Worm (Caenorhabditis elegans) whole organism, L3 larva: Measurements from ENCODE around the gene srab-24.

Source experiments
- ama-1 ChIP-seq: fragments of 150-350 bp; optimal IDR thresholded peaks from 2 replicates; lab custom pipeline; 2018
- elt-3 ChIP-seq, 3 experiments: fragments of 150-350 bp in 1 of 3; sonication (generic microtip) in 2 of 3; optimal IDR thresholded peaks; 2 replicates in 2 of 3; 4 replicates in 1 of 3; lab custom pipeline; 2014 to 2017; ENCODE audit warnings: missing biosample characterization in 3 of 3, missing genetic modification characterization in 3 of 3
- hmg-11 ChIP-seq: sonication (generic microtip); optimal IDR thresholded peaks from 2 replicates; lab custom pipeline; 2016; ENCODE audit warnings: missing genetic modification characterization, missing compliant biosample characterization
- lin-39 ChIP-seq: fragments of 150-350 bp; optimal IDR thresholded peaks from 2 replicates; lab custom pipeline; 2018; ENCODE audit warnings: missing biosample characterization, missing genetic modification reagents, missing genetic modification characterization
- nfya-1 ChIP-seq: sonication (generic microtip); optimal IDR thresholded peaks from 2 replicates; lab custom pipeline; 2017; ENCODE audit warnings: missing genetic modification characterization, mild to moderate bottlenecking, missing compliant biosample characterization, antibody characterized with exemption, moderate library complexity; ENCODE audit not compliant: insufficient read depth
- nhr-11 ChIP-seq: fragments of 150-350 bp; optimal IDR thresholded peaks from 2 replicates; lab custom pipeline; 2014; ENCODE audit warnings: missing biosample characterization, missing genetic modification characterization
- nhr-12 ChIP-seq: fragments of 150-350 bp; optimal IDR thresholded peaks from 2 replicates; lab custom pipeline; 2014; ENCODE audit warnings: missing biosample characterization, missing genetic modification characterization
- nhr-23 ChIP-seq: fragments of 150-350 bp; optimal IDR thresholded peaks from 2 replicates; lab custom pipeline; 2014; ENCODE audit warnings: missing biosample characterization, missing genetic modification reagents, missing genetic modification characterization
- nhr-43 ChIP-seq: sonication (generic microtip); optimal IDR thresholded peaks from 2 replicates; lab custom pipeline; 2016; ENCODE audit warnings: mild to moderate bottlenecking, missing genetic modification characterization, missing compliant biosample characterization; ENCODE audit not compliant: poor library complexity, severe bottlenecking
- tbx-2 ChIP-seq: sonication (generic microtip); optimal IDR thresholded peaks from 2 replicates; lab custom pipeline; 2016; ENCODE audit warnings: mild to moderate bottlenecking, missing genetic modification characterization, missing compliant biosample characterization
- unc-62 ChIP-seq: fragments of 150-350 bp; sonication (generic microtip); optimal IDR thresholded peaks from 4 replicates; lab custom pipeline; 2014; ENCODE audit warnings: missing biosample characterization, missing genetic modification reagents, missing genetic modification characterization

DNA sequence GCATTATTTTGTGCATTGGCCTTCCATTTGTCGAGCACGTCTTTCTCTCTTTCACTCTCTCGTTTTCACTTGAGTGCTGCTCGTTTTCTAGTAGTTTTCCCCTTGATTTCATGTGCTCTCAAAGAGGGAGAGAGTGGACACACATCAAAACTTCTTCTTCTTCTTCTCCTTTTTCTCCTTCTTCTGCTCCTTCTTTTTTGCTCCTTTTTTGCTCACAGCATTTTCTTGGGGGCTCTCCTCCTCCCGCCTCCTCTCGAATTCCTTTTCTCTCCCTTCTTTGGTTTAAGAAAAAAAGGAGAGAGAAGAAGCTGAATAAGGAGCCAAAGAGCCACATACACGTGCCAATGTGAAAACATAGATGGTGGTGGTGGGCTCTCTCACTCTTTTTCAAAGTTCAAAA is 22.5 kb upstream of the srab-24 start:
- no peak for TF ChIP-seq tbx-2 (tag; lab: Kevin White, UChicago)
- no peak for TF ChIP-seq nhr-12 (tag; lab: Kevin White, UChicago)
- TF ChIP-seq lin-39 = peak; percentile 77
- TF ChIP-seq nhr-23 (tag; lab: Kevin White, UChicago) = no peak
- TF ChIP-seq nhr-11 (tag; lab: Kevin White, UChicago) = no peak
- TF ChIP-seq elt-3 (tag; optimal IDR thresholded peaks at IDR 0.05; lab: Kevin White, UChicago) = no peak
- TF ChIP-seq ama-1 (lab: Kevin White, UChicago) = no peak
- peak; percentile 57 for TF ChIP-seq nfya-1 (tag; lab: Kevin White, UChicago)
- peak; percentile 58 for TF ChIP-seq hmg-11 (tag; lab: Kevin White, UChicago)
- no peak for TF ChIP-seq unc-62 (GFP tag; lab: Kevin White, UChicago)
- TF ChIP-seq nhr-43 (tag; lab: Kevin White, UChicago) = no peak
